Fruit fly (Drosophila melanogaster) whole organism, embryonic: ENCODE results near the gene MESR3.

Source experiments
- Aef1 ChIP-seq: fragments of 200-800 bp; sonication (Bioruptor generic); IDR thresholded peaks from 3 replicates; pipeline ENCODE4 v1.3.6; 2022; ENCODE audit warnings: missing biosample characterization, missing genetic modification characterization
- CG10274 ChIP-seq: fragments of 200-800 bp; sonication (Bioruptor generic); optimal IDR thresholded peaks from 3 replicates; lab custom pipeline; 2017; ENCODE audit warnings: missing biosample characterization, mild to moderate bottlenecking, missing genetic modification characterization
- CG10979 ChIP-seq: fragments of 200-800 bp; sonication (Bioruptor generic); optimal IDR thresholded peaks from 2 replicates; lab custom pipeline; 2018; ENCODE audit warnings: missing biosample characterization, mild to moderate bottlenecking, missing genetic modification characterization, moderate library complexity
- CG11085 ChIP-seq: fragments of 200-800 bp; sonication (Bioruptor generic); IDR thresholded peaks from 2 replicates; pipeline ENCODE4 v1.3.6; 2022; ENCODE audit warnings: missing biosample characterization, missing genetic modification characterization
- CG12104 ChIP-seq: fragments of 200-800 bp; sonication (Bioruptor generic); optimal IDR thresholded peaks from 3 replicates; lab custom pipeline; 2016; ENCODE audit warnings: missing biosample characterization, missing genetic modification characterization
- CG12942 ChIP-seq: fragments of 200-800 bp; sonication (Bioruptor generic); optimal IDR thresholded peaks from 3 replicates; lab custom pipeline; 2016; ENCODE audit warnings: missing biosample characterization, missing genetic modification characterization
- CG17802 ChIP-seq: fragments of 200-800 bp; sonication (Bioruptor generic); optimal IDR thresholded peaks from 2 replicates; lab custom pipeline; 2018; ENCODE audit warnings: missing biosample characterization, mild to moderate bottlenecking, missing genetic modification characterization, moderate library complexity
- CG17829 ChIP-seq: fragments of 200-800 bp; optimal IDR thresholded peaks from 2 replicates; lab custom pipeline; 2019; ENCODE audit warnings: missing biosample characterization, mild to moderate bottlenecking, missing genetic modification characterization, moderate library complexity
- CG18619 ChIP-seq: fragments of 200-800 bp; sonication (Bioruptor generic); optimal IDR thresholded peaks from 3 replicates; lab custom pipeline; 2017; ENCODE audit warnings: missing biosample characterization, mild to moderate bottlenecking, missing genetic modification characterization
- CG2712 ChIP-seq: fragments of 200-800 bp; optimal IDR thresholded peaks from 3 replicates; lab custom pipeline; 2019; ENCODE audit warnings: missing biosample characterization, mild to moderate bottlenecking, missing genetic modification characterization, moderate library complexity
- CG2875 ChIP-seq: fragments of 200-800 bp; sonication (Bioruptor generic); optimal IDR thresholded peaks from 2 replicates; lab custom pipeline; 2017; ENCODE audit warnings: missing biosample characterization, mild to moderate bottlenecking, missing genetic modification characterization, missing genetic modification reagents
- CG31224 ChIP-seq: fragments of 200-800 bp; sonication (Bioruptor generic); IDR thresholded peaks from 2 replicates; pipeline ENCODE4 v1.3.6; 2022; ENCODE audit warnings: missing biosample characterization, missing genetic modification characterization
- CG3838 ChIP-seq: fragments of 200-800 bp; sonication (Bioruptor generic); optimal IDR thresholded peaks from 3 replicates; lab custom pipeline; 2016; ENCODE audit warnings: missing biosample characterization, missing genetic modification characterization
- CG42726 ChIP-seq: fragments of 200-800 bp; sonication (Bioruptor generic); IDR thresholded peaks from 2 replicates; pipeline ENCODE4 v1.3.6; 2022; ENCODE audit warnings: missing biosample characterization, missing genetic modification characterization; ENCODE audit not compliant: partially characterized antibody
- CG4820 ChIP-seq: fragments of 200-800 bp; sonication (Bioruptor generic); optimal IDR thresholded peaks from 3 replicates; lab custom pipeline; 2016; ENCODE audit warnings: missing biosample characterization, missing genetic modification characterization
- CG5180 ChIP-seq: fragments of 200-800 bp; sonication (Bioruptor generic); optimal IDR thresholded peaks from 3 replicates; lab custom pipeline; 2017; ENCODE audit warnings: missing biosample characterization, missing genetic modification characterization, mild to moderate bottlenecking, moderate library complexity, missing genetic modification reagents
- CG5245 ChIP-seq: fragments of 200-800 bp; sonication (Bioruptor generic); optimal IDR thresholded peaks from 3 replicates; lab custom pipeline; 2016; ENCODE audit warnings: missing biosample characterization, missing genetic modification characterization
- CG6175 ChIP-seq: fragments of 200-800 bp; sonication (Bioruptor generic); IDR thresholded peaks from 3 replicates; pipeline ENCODE4 v1.3.6; 2022; ENCODE audit warnings: missing biosample characterization, missing genetic modification characterization
- CG7271 ChIP-seq: fragments of 200-800 bp; sonication (Bioruptor generic); optimal IDR thresholded peaks from 2 replicates; lab custom pipeline; 2018; ENCODE audit warnings: missing biosample characterization, mild to moderate bottlenecking, missing genetic modification characterization, moderate library complexity
- CG7963 ChIP-seq: fragments of 200-800 bp; sonication (Bioruptor generic); IDR thresholded peaks from 3 replicates; pipeline ENCODE4 v1.3.6; 2022; ENCODE audit warnings: missing biosample characterization, missing genetic modification characterization; ENCODE audit not compliant: partially characterized antibody
- CG9215 ChIP-seq: fragments of 200-800 bp; sonication (Bioruptor generic); IDR thresholded peaks from 2 replicates; pipeline ENCODE4 v1.3.6; 2022; ENCODE audit warnings: missing biosample characterization, missing genetic modification characterization
- CrebB ChIP-seq: fragments of 200-800 bp; sonication (Bioruptor generic); optimal IDR thresholded peaks from 3 replicates; lab custom pipeline; 2018; ENCODE audit warnings: missing biosample characterization, mild to moderate bottlenecking, missing genetic modification characterization
- D19A ChIP-seq: fragments of 200-800 bp; optimal IDR thresholded peaks from 3 replicates; lab custom pipeline; 2019; ENCODE audit warnings: missing biosample characterization, mild to moderate bottlenecking, missing genetic modification characterization, moderate library complexity
- Lhr ChIP-seq: fragments of 200-800 bp; sonication (Bioruptor generic); optimal IDR thresholded peaks from 3 replicates; lab custom pipeline; 2017; ENCODE audit warnings: mild to moderate bottlenecking, missing biosample characterization, missing genetic modification reagents, missing genetic modification characterization
- Myb ChIP-seq: fragments of 200-800 bp; sonication (Bioruptor generic); optimal IDR thresholded peaks from 2 replicates; lab custom pipeline; 2016; ENCODE audit warnings: missing biosample characterization, missing genetic modification characterization
- PHDP ChIP-seq: fragments of 200-800 bp; sonication (Bioruptor generic); optimal IDR thresholded peaks from 3 replicates; lab custom pipeline; 2018; ENCODE audit warnings: missing biosample characterization, mild to moderate bottlenecking, missing genetic modification characterization, moderate library complexity
- Sox102F ChIP-seq: fragments of 200-800 bp; sonication (Bioruptor generic); optimal IDR thresholded peaks from 2 replicates; lab custom pipeline; 2018; ENCODE audit warnings: missing biosample characterization, mild to moderate bottlenecking, missing genetic modification characterization, moderate library complexity
- Spps ChIP-seq: fragments of 200-800 bp; sonication (Bioruptor generic); optimal IDR thresholded peaks from 2 replicates; lab custom pipeline; 2018; ENCODE audit warnings: missing biosample characterization, mild to moderate bottlenecking, missing genetic modification characterization
- Trl ChIP-seq, 3 experiments: fragments of >200 bp in 2 of 3; fragments of 200-800 bp in 1 of 3; sonication (Bioruptor generic) in 1 of 3; optimal IDR thresholded peaks; 2 replicates in 1 of 3; 3 replicates in 2 of 3; lab custom pipeline; 2016 to 2017; ENCODE audit warnings: missing biosample characterization in 1 of 3, missing genetic modification characterization in 1 of 3
- chif ChIP-seq, 2 experiments: fragments of 200-800 bp; sonication (Bioruptor generic); optimal IDR thresholded peaks; 3 replicates each; lab custom pipeline; 2016; ENCODE audit warnings: missing biosample characterization in 2 of 2, missing genetic modification characterization in 2 of 2
- chinmo ChIP-seq: fragments of 200-800 bp; sonication (Bioruptor generic); IDR thresholded peaks from 4 replicates; pipeline ENCODE4 v1.3.6; 2022; ENCODE audit warnings: missing biosample characterization, missing genetic modification characterization; ENCODE audit not compliant: partially characterized antibody
- croc ChIP-seq: fragments of 200-800 bp; sonication (Bioruptor generic); conservative IDR thresholded peaks from 3 replicates; pipeline ENCODE4 v1.3.6; 2022; ENCODE audit warnings: missing biosample characterization, missing genetic modification characterization
- dimm ChIP-seq: fragments of 200-800 bp; sonication (Bioruptor generic); IDR thresholded peaks from 2 replicates; pipeline ENCODE4 v1.3.6; 2022; ENCODE audit warnings: missing biosample characterization, missing genetic modification characterization
- fd102C ChIP-seq: fragments of 200-800 bp; sonication (Bioruptor generic); optimal IDR thresholded peaks from 2 replicates; lab custom pipeline; 2018; ENCODE audit warnings: missing biosample characterization, mild to moderate bottlenecking, missing genetic modification characterization, moderate library complexity
- ham ChIP-seq: fragments of 200-800 bp; sonication (Bioruptor generic); IDR thresholded peaks from 2 replicates; pipeline ENCODE4 v1.3.6; 2022; ENCODE audit warnings: missing biosample characterization, missing genetic modification characterization
- klu ChIP-seq: fragments of 200-800 bp; sonication (Bioruptor generic); IDR thresholded peaks from 2 replicates; pipeline ENCODE4 v1.3.6; 2022; ENCODE audit warnings: missing biosample characterization, missing genetic modification characterization
- kni ChIP-seq: fragments of 200-800 bp; sonication (Bioruptor generic); optimal IDR thresholded peaks from 3 replicates; lab custom pipeline; 2017; ENCODE audit warnings: mild to moderate bottlenecking, missing biosample characterization, missing genetic modification reagents, missing genetic modification characterization
- lmd ChIP-seq: fragments of 200-800 bp; sonication (Bioruptor generic); IDR thresholded peaks from 2 replicates; pipeline ENCODE4 v1.3.6; 2022; ENCODE audit warnings: missing biosample characterization, missing genetic modification characterization
- maf-S ChIP-seq: fragments of 200-800 bp; sonication (Bioruptor generic); optimal IDR thresholded peaks from 2 replicates; lab custom pipeline; 2016; ENCODE audit warnings: missing biosample characterization, missing genetic modification characterization
- odd ChIP-seq: fragments of 200-800 bp; sonication (Bioruptor generic); optimal IDR thresholded peaks from 2 replicates; lab custom pipeline; 2017; ENCODE audit warnings: missing biosample characterization, mild to moderate bottlenecking, missing genetic modification characterization
- psq ChIP-seq: fragments of 200-800 bp; sonication (Bioruptor generic); optimal IDR thresholded peaks from 2 replicates; lab custom pipeline; 2017; ENCODE audit warnings: missing biosample characterization, missing genetic modification characterization
- pum ChIP-seq: fragments of 200-800 bp; sonication (Bioruptor generic); optimal IDR thresholded peaks from 2 replicates; lab custom pipeline; 2016; ENCODE audit warnings: missing biosample characterization, missing genetic modification characterization
- ranshi ChIP-seq: fragments of 200-800 bp; sonication (Bioruptor generic); IDR thresholded peaks from 2 replicates; pipeline ENCODE4 v1.3.6; 2022; ENCODE audit warnings: missing biosample characterization, missing genetic modification characterization
- salm ChIP-seq: fragments of 200-800 bp; sonication (Bioruptor generic); optimal IDR thresholded peaks from 2 replicates; lab custom pipeline; 2018; ENCODE audit warnings: missing biosample characterization, mild to moderate bottlenecking, missing genetic modification characterization
- sd ChIP-seq: fragments of 200-800 bp; sonication (Bioruptor generic); optimal IDR thresholded peaks from 3 replicates; lab custom pipeline; 2018; ENCODE audit warnings: missing biosample characterization, mild to moderate bottlenecking, missing genetic modification characterization, moderate library complexity
- slp2 ChIP-seq: fragments of 200-800 bp; sonication (Bioruptor generic); optimal IDR thresholded peaks from 2 replicates; lab custom pipeline; 2016; ENCODE audit warnings: missing biosample characterization, missing genetic modification characterization
- ssp ChIP-seq: fragments of 200-800 bp; sonication (Bioruptor generic); IDR thresholded peaks from 2 replicates; pipeline ENCODE4 v1.3.6; 2022; ENCODE audit warnings: missing biosample characterization, missing genetic modification characterization
- ttk ChIP-seq: fragments of 200-800 bp; sonication (Bioruptor generic); IDR thresholded peaks from 2 replicates; pipeline ENCODE4 v2.1.2; 2022; ENCODE audit warnings: missing biosample characterization, missing genetic modification characterization
- unc-4 ChIP-seq: fragments of 200-800 bp; sonication (Bioruptor generic); IDR thresholded peaks from 2 replicates; pipeline ENCODE4 v1.3.6; 2022; ENCODE audit warnings: missing biosample characterization, missing genetic modification characterization; ENCODE audit not compliant: partially characterized antibody
- wdn ChIP-seq: fragments of 200-800 bp; sonication (Bioruptor generic); IDR thresholded peaks from 2 replicates; pipeline ENCODE4 v1.3.6; 2022; ENCODE audit warnings: missing biosample characterization, missing genetic modification characterization

Gene MESR3

DNA sequence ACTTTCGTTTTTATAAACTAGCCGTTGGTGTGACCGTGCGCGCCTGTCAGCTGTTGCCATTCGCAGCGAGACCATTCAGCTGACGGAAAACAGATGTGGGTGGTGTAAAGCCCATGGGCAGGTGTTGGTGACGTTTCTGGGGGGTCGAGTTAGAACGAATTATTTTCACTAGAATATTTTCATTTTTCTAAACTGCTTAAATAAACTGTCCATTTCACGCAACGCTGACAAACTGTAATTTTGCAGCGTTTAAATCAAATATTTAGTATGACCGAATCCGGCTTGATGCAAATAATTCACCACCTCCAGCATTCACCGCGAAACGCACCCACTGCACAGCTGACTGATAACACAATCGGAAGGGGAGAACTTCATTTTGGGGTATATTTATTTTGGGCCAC, 78.3 kb downstream of the MESR3 start, which contains the start of the genes CG10383 and CG10338 (continued):
- peak; percentile 66 for TF ChIP-seq CG4820 (GFP tag; lab: Kevin White, UChicago)
- peak; percentile 79 for TF ChIP-seq CG12942 (GFP tag; lab: Kevin White, UChicago)
- peak; percentile 62 for TF ChIP-seq Lhr (GFP tag; lab: Kevin White, UChicago)
- TF ChIP-seq CG12104 (GFP tag; lab: Kevin White, UChicago), result peak; percentile 71
- peak; percentile 53 for TF ChIP-seq CG7271 (tag; lab: Kevin White, UChicago)
- TF ChIP-seq pum, result peak; percentile 91
- peak; percentile 51 for TF ChIP-seq D19A
- TF ChIP-seq CG5180 (GFP tag; lab: Kevin White, UChicago), result peak; percentile 25
- peak; percentile 64 for TF ChIP-seq CG10979 (tag; lab: Kevin White, UChicago)
- no peak for TF ChIP-seq CG7963 (GFP tag; lab: Robert Waterston, UW)
- peak; percentile 85 for TF ChIP-seq slp2 (GFP tag; lab: Kevin White, UChicago)
- peak; percentile 29; the same call in 1 of the 2 replicates for TF ChIP-seq ham (GFP tag; lab: Robert Waterston, UW)
- TF ChIP-seq croc (GFP tag; lab: Robert Waterston, UW), result peak; percentile 66
- peak; percentile 76 for TF ChIP-seq CG31224
- 0 out of 4 replicates have a peak, but pooled peaks have one; percentile 27 for TF ChIP-seq chinmo
- peak; percentile 45; the same call in 1 of the 2 replicates for TF ChIP-seq unc-4 (GFP tag; lab: Robert Waterston, UW)
- peak; percentile 61 for TF ChIP-seq CrebB
- TF ChIP-seq CG18619, result peak; percentile 70
- peak; percentile 86 for TF ChIP-seq CG9215 (GFP tag; lab: Robert Waterston, UW)
- TF ChIP-seq CG5245 (GFP tag; lab: Kevin White, UChicago), result peak; percentile 71
- peak; percentile 65 for TF ChIP-seq CG3838
- peak; percentile 83 for TF ChIP-seq CG11085 (GFP tag; lab: Robert Waterston, UW)
- TF ChIP-seq dimm (GFP tag; lab: Robert Waterston, UW), result 0 out of 2 replicates have a peak, but pooled peaks have one; percentile 32
- TF ChIP-seq Sox102F (GFP tag; lab: Kevin White, UChicago), result peak; percentile 88
- no peak for TF ChIP-seq CG10274 (GFP tag; lab: Kevin White, UChicago)
- TF ChIP-seq klu (GFP tag; lab: Robert Waterston, UW), result peak; percentile 94
- TF ChIP-seq CG17802 (tag; lab: Kevin White, UChicago), result peak; percentile 26
- peak; percentile 89 for TF ChIP-seq lmd (GFP tag; lab: Robert Waterston, UW)
- TF ChIP-seq CG2712 (tag; lab: Kevin White, UChicago), result peak; percentile 83
- peak; percentile 84 for TF ChIP-seq wdn (GFP tag; lab: Robert Waterston, UW)
- TF ChIP-seq chif (GFP tag; optimal IDR thresholded peaks at IDR 0.05; lab: Kevin White, UChicago), result peak; percentile 78 to 88
- TF ChIP-seq Trl (optimal IDR thresholded peaks at IDR 0.05; lab: Kevin White, UChicago), result no peak
- peak; percentile 94 for TF ChIP-seq Trl (GFP tag; optimal IDR thresholded peaks at IDR 0.05; lab: Kevin White, UChicago)
- TF ChIP-seq ttk (GFP tag; lab: Robert Waterston, UW), result peak; percentile 91
- peak; percentile 75 for TF ChIP-seq CG17829
- TF ChIP-seq ranshi (GFP tag; lab: Robert Waterston, UW), result peak; percentile 90
- TF ChIP-seq CG6175 (GFP tag; lab: Robert Waterston, UW), result peak; percentile 79; the same call in 2 of the 3 replicates
- peak; percentile 71 for TF ChIP-seq ssp
- peak; percentile 59 for TF ChIP-seq odd (GFP tag; lab: Kevin White, UChicago)
- peak; percentile 91 for TF ChIP-seq Aef1 (GFP tag; lab: Robert Waterston, UW)
- peak; percentile 88 for TF ChIP-seq maf-S (GFP tag; lab: Kevin White, UChicago)
- TF ChIP-seq salm, result peak; percentile 56
- TF ChIP-seq CG42726 (GFP tag; lab: Robert Waterston, UW), result peak; percentile 38; the same call in 1 of the 2 replicates
- peak; percentile 62 for TF ChIP-seq psq (GFP tag; lab: Kevin White, UChicago)
- TF ChIP-seq Spps (tag; lab: Kevin White, UChicago), result peak; percentile 37
- no peak for TF ChIP-seq fd102C (GFP tag; lab: Kevin White, UChicago)
- peak; percentile 84 for TF ChIP-seq sd (tag; lab: Kevin White, UChicago)
- TF ChIP-seq kni, result peak; percentile 26
- TF ChIP-seq CG2875, result peak; percentile 54
- TF ChIP-seq PHDP (tag; lab: Kevin White, UChicago), result peak; percentile 82
- peak; percentile 89 for TF ChIP-seq Myb (GFP tag; lab: Kevin White, UChicago)
